Worm (Caenorhabditis elegans): Measurements from ENCODE around the gene H06I04.6.

H06I04.6 gene

DNA sequence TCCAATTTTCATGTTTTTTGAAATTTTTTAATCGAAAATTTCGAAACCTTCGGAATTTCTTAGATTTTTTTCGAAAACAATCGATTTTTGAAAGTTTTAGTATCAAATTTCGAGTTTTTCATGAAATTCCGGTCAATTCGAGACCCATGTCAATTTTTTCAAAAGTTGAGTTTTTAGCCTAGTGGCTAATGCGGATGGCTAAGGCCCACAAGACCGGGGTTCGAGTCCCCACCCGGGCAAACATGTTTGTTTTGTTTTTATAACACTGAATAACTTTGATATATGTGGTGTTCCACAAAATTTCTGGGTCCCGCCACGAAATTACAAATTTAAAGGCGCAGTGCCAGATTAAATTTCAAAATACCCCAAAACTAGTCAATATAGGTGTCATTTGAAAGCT, 35.3 kb upstream of the H06I04.6 start:
- TF ChIP-seq ceh-9 (tag; optimal IDR thresholded peaks at IDR 0.05) (no peak), ceh-31 (tag; optimal IDR thresholded peaks at IDR 0.05) (no peak), rnt-1 (tag; optimal IDR thresholded peaks at IDR 0.05) (no peak), hlh-6 (tag; optimal IDR thresholded peaks at IDR 0.05) (no peak), ceh-45 (GFP tag; IDR thresholded peaks at IDR 0.05) (no peak), pros-1 (tag; optimal IDR thresholded peaks at IDR 0.05) (no peak), sox-2 (GFP tag; IDR thresholded peaks at IDR 0.05) (no peak), Y22D7AL.16 (tag; optimal IDR thresholded peaks at IDR 0.05) (no peak)

DNA sequence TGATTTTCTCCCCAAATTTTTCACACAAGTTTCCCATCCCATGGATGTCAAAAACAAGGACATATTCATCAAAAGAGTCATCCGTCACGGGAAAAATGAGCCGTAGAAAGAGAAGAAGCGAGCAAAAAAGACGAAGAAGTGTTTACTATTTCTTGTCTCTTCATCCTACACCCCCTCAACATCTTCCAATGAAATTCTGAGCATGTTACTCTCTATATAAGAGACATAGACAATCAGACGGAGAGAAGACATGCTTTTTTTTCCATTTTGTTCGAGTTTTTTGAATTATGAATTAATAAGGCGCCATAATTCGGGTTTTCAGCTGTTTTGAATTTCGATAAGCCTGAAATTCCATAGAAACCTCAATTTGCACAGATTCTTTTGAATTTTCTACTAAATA, 31.9 kb upstream of the H06I04.6 start:
- TF ChIP-seq ceh-45 (GFP tag; IDR thresholded peaks at IDR 0.05) (no peak), syd-9 (tag; optimal IDR thresholded peaks at IDR 0.05) (no peak), dve-1 (tag; optimal IDR thresholded peaks at IDR 0.05) (no peak), odd-2 (tag; optimal IDR thresholded peaks at IDR 0.05) (no peak), K09A11.1 (tag; optimal IDR thresholded peaks at IDR 0.05; ENCODE audit: insufficient read depth) (no peak), ceh-48 (tag; optimal IDR thresholded peaks at IDR 0.05) (no peak), fkh-6 (tag; optimal IDR thresholded peaks at IDR 0.05) (no peak), pros-1 (tag; optimal IDR thresholded peaks at IDR 0.05) (no peak), ceh-30 (tag; optimal IDR thresholded peaks at IDR 0.05) (no peak), elt-4 (tag; optimal IDR thresholded peaks at IDR 0.05) (no peak), hlh-8 (tag; optimal IDR thresholded peaks at IDR 0.05) (no peak), hlh-15 (tag; optimal IDR thresholded peaks at IDR 0.05) (no peak), lin-11 (tag; optimal IDR thresholded peaks at IDR 0.05) (no peak), ceh-22 (tag; optimal IDR thresholded peaks at IDR 0.05) (no peak), ceh-31 (tag; optimal IDR thresholded peaks at IDR 0.05) (no peak), Y22D7AL.16 (tag; optimal IDR thresholded peaks at IDR 0.05) (no peak), nfya-1 (tag; optimal IDR thresholded peaks at IDR 0.05) (no peak), K02D7.2 (tag; optimal IDR thresholded peaks at IDR 0.05) (no peak), hlh-13 (GFP tag; optimal IDR thresholded peaks at IDR 0.05) (no peak)

- TF ChIP-seq ama-1 (optimal IDR thresholded peaks at IDR 0.05) (no peak), K02D7.2 (tag; optimal IDR thresholded peaks at IDR 0.05) (no peak), lim-6 (tag; optimal IDR thresholded peaks at IDR 0.05) (no peak), ceh-48 (tag; optimal IDR thresholded peaks at IDR 0.05) (no peak), C38D4.7 (GFP tag; optimal IDR thresholded peaks at IDR 0.05) (no peak), ceh-18 (tag; optimal IDR thresholded peaks at IDR 0.05) (no peak), pha-4 (tag; optimal IDR thresholded peaks at IDR 0.05) (no peak), tbx-7 (tag; optimal IDR thresholded peaks at IDR 0.05) (no peak), sox-2 (GFP tag; IDR thresholded peaks at IDR 0.05) (no peak), eyg-1 (tag; optimal IDR thresholded peaks at IDR 0.05) (no peak)
Observed at ce11 chrIII:3094694-3095093, 30.6 kb upstream of the H06I04.6 start.

ce11 chrIII:3091572-3091971, 27.4 kb upstream of the H06I04.6 start, which contains the start of gene ccep-135:
ccep-135 (plus strand) TSS chrIII:3091872.
- TF ChIP-seq fkh-10 (GFP tag; optimal IDR thresholded peaks at IDR 0.05) (no peak), mec-3 (tag; optimal IDR thresholded peaks at IDR 0.05; ENCODE audit: borderline replicate concordance) (no peak), K02D7.2 (tag; optimal IDR thresholded peaks at IDR 0.05) (no peak)

DNA sequence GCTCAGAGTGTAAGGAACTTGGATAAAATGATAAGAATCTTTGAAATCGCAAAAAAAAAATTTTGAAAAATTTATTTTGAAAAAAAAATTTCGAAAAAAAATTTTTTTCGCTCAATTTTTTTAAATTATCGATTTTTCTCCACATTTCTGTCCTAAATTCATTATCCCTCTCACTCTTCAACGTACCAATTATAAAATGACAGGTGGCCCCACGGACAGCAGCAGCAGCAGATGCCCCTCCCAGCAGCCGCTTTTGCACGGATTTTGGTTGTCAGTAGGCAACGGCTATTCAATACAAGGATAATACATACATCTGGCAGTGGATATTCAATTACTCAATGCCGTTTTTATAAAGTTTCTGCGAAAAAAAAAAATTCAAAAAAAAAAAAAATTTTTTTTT, 22.3 kb upstream of the H06I04.6 start, which contains the start of gene sft-1:
TSS of gene sft-1 (plus strand) at position 201 of the 400 bp plus-strand sequence.
- TF ChIP-seq elt-2 (tag; optimal IDR thresholded peaks at IDR 0.05) = no peak
- no peak for TF ChIP-seq pros-1 (tag; optimal IDR thresholded peaks at IDR 0.05)
- peak; percentile 12 for TF ChIP-seq ceh-48 (tag; optimal IDR thresholded peaks at IDR 0.05)

Measured in whole organism, late embryonic.